Fruit fly (Drosophila melanogaster): ENCODE results near the gene CG6576.

DNA sequence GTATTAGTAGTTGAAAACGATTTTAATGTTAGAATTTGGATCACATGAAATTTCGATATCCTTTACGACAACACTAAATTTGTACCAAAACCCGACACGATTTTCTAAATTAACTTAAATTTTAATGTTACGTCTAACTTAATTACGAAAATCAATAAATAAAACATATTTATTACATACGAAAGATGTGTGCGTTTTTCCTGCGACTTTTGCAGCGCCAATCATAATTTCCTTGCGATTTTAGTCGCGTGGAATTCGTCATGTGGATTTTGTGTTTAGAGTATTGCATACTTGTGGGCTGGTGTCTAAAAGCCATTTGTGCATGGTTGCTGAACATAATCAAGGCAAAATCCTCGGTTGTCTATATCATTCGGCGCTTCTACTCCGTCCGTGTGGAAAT, 42.8 kb downstream of the CG6576 start:
- TF ChIP-seq Doc2 (GFP tag; IDR thresholded peaks at IDR 0.05) (no peak), sna (GFP tag; IDR thresholded peaks at IDR 0.05; ENCODE audit: partially characterized antibody) (no peak), CG9437 (GFP tag; optimal IDR thresholded peaks at IDR 0.05) (no peak), CG1832 (GFP tag; optimal IDR thresholded peaks at IDR 0.05) (no peak), CG12744 (GFP tag; optimal IDR thresholded peaks at IDR 0.05) (no peak), corto (GFP tag; optimal IDR thresholded peaks at IDR 0.05) (no peak), slp2 (GFP tag; optimal IDR thresholded peaks at IDR 0.05) (no peak), eve (GFP tag; optimal IDR thresholded peaks at IDR 0.05) (peak in 1 of 2 experiments; percentile 70), CG6854 (GFP tag; optimal IDR thresholded peaks at IDR 0.05) (no peak), CG8281 (tag; optimal IDR thresholded peaks at IDR 0.05) (no peak), HmgZ (tag; optimal IDR thresholded peaks at IDR 0.05) (no peak), CG5953 (GFP tag; IDR thresholded peaks at IDR 0.05) (no peak), CG8388 (GFP tag; optimal IDR thresholded peaks at IDR 0.05) (no peak)
